Worm (Caenorhabditis elegans): Measurements from ENCODE around the gene clec-124.

Gene clec-124

DNA sequence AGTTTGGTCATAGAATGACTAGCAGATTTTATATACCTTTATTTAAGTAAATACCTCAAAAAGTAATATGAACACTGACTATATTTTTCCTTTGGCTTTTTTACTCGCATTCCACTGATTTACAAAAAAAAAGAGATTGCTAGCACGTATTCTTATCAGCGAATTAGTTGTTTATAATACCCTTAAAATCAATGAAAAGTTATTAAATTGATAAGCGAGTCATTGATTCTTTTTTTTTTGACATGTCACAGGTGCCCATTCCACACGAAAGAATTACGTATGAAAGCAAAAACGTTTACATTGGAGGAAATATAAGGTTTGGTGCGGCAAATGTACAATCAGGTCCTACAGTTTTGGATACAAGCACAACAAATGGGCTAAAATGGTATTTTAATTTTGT lies 45.7 kb downstream of the clec-124 start, which contains the start of gene btb-17:
Gene btb-17, plus strand, starts transcription at position 213 of the 400 bp plus-strand sequence.
- no peak for TF ChIP-seq K02D7.2 (tag; optimal IDR thresholded peaks at IDR 0.05)

DNA sequence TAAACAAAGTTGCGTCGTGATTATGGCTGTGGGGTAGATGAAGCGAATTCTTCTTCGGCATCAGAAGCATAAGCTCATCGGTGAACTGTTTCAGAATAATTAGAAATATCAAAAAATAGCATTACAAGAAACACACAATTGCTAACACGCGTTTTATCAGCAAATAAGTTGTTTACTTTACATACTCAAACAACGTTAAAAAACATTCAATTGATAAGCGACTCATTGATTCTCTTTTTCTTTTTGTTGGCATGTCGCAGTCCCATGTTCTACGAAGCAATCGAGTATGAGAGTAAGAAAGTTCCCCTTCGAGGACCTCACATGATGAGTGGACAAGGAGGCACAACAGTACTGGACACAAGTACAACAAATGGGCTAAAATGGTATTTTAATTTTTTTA lies 47.1 kb downstream of the clec-124 start, which contains the start of gene btb-16:
Gene btb-16, plus strand, starts transcription at position 240 of the 400 bp plus-strand sequence.
- TF ChIP-seq elt-2 (tag; optimal IDR thresholded peaks at IDR 0.05) = peak; percentile 15
- no peak for TF ChIP-seq ceh-45 (GFP tag; IDR thresholded peaks at IDR 0.05)

DNA sequence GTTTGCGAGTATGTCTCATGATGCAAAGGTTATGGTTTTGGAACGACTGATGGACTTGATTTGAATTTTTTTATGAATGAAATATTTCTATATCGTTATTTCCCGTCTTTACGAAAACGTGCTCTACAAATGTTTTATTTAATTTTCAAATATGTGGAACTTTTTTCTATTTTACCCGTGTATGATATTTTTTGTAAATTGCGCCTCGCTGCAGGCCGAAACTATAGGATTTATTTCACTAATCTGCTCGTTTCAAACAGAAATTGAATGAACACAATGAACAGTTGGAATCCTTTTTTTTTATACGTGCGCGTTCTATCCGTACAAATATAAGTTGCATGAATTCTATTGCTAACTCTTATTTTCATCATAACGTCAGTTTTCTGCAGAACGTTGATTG lies 48.4 kb downstream of the clec-124 start, which contains the start of gene btb-18:
Gene btb-18, plus strand, starts transcription at position 301 of the 400 bp plus-strand sequence.
- TF ChIP-seq C38D4.7 (GFP tag; optimal IDR thresholded peaks at IDR 0.05) (no peak), ceh-9 (tag; optimal IDR thresholded peaks at IDR 0.05) (no peak), tbx-7 (tag; optimal IDR thresholded peaks at IDR 0.05) (no peak), fax-1 (tag; optimal IDR thresholded peaks at IDR 0.05) (no peak), gmeb-2 (tag; optimal IDR thresholded peaks at IDR 0.05) (no peak), ets-4 (tag; optimal IDR thresholded peaks at IDR 0.05) (no peak), ceh-2 (tag; optimal IDR thresholded peaks at IDR 0.05) (no peak), rnt-1 (tag; optimal IDR thresholded peaks at IDR 0.05) (no peak), nhr-232 (tag; optimal IDR thresholded peaks at IDR 0.05) (no peak)

DNA sequence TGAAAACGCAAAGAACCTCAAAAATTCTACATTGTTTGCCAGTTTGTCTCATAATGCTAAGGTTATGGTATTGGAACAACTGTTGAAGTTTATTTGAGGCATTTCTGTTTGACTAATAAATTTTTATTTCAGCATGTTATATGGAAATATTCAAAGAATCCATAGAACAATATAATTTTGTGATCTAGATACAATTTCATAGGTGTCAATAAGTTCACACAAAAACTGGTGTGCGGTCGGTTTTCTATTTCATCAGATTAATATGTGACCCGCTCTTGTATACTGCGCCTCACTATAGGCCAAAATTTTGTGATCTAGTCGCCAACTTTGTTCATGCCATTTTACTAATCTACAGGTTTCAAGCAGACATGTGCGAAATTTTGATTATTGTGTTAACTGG lies 50.0 kb downstream of the clec-124 start, which contains the start of gene btb-22:
Gene btb-22, plus strand, starts transcription at position 301 of the 400 bp plus-strand sequence.
- TF ChIP-seq unc-55 (GFP tag; optimal IDR thresholded peaks at IDR 0.05) (no peak), hlh-30 (tag; optimal IDR thresholded peaks at IDR 0.05; ENCODE audit: insufficient read depth) (no peak), fax-1 (tag; optimal IDR thresholded peaks at IDR 0.05) (no peak)
